Fruit fly (Drosophila melanogaster) whole organism, prepupa: ENCODE measurements around the gene CG15022.

Source experiments
- Blimp-1 ChIP-seq: fragments of 200-800 bp; sonication (Bioruptor generic); optimal IDR thresholded peaks from 3 replicates; lab custom pipeline; 2017; ENCODE audit warnings: missing biosample characterization, missing genetic modification characterization, mild to moderate bottlenecking, moderate library complexity, missing genetic modification reagents
- CG11762 ChIP-seq: fragments of 200-800 bp; sonication (Bioruptor generic); optimal IDR thresholded peaks from 3 replicates; lab custom pipeline; 2016; ENCODE audit warnings: missing biosample characterization, missing genetic modification characterization; ENCODE audit not compliant: insufficient read depth
- CG1621 ChIP-seq: fragments of 200-800 bp; sonication (Bioruptor generic); optimal IDR thresholded peaks from 3 replicates; lab custom pipeline; 2018; ENCODE audit warnings: missing biosample characterization, mild to moderate bottlenecking, missing genetic modification characterization
- Hr38 ChIP-seq: sonication (Bioruptor generic); optimal IDR thresholded peaks from 2 replicates; lab custom pipeline; 2016; ENCODE audit warnings: missing biosample characterization, missing genetic modification characterization
- Hr4 ChIP-seq: fragments of 200-800 bp; sonication (Bioruptor generic); optimal IDR thresholded peaks from 3 replicates; lab custom pipeline; 2016; ENCODE audit warnings: missing biosample characterization, missing genetic modification characterization
- acj6 ChIP-seq: fragments of 200-800 bp; sonication (Bioruptor generic); optimal IDR thresholded peaks from 3 replicates; lab custom pipeline; 2016; ENCODE audit warnings: missing biosample characterization, missing genetic modification characterization
- fd59A ChIP-seq: fragments of 200-800 bp; sonication (Bioruptor generic); optimal IDR thresholded peaks from 2 replicates; lab custom pipeline; 2017; ENCODE audit warnings: missing biosample characterization, mild to moderate bottlenecking, missing genetic modification characterization, missing genetic modification reagents
- salr ChIP-seq, 2 experiments: fragments of 200-800 bp; sonication (Bioruptor generic); optimal IDR thresholded peaks; 3 replicates each; lab custom pipeline; 2016 to 2018; ENCODE audit warnings: missing biosample characterization in 2 of 2, missing genetic modification characterization in 2 of 2, mild to moderate bottlenecking in 1 of 2

dm6 chr3L:4463773-4464301 lies 3.7 kb upstream of the CG15022 start, which contains the start of gene CG15024:
- TF ChIP-seq salr (GFP tag; optimal IDR thresholded peaks at IDR 0.05; lab: Kevin White, UChicago) = no peak
- no peak for TF ChIP-seq Hr38 (GFP tag; lab: Kevin White, UChicago)
- no peak for TF ChIP-seq CG11762
- TF ChIP-seq CG1621 (tag; lab: Kevin White, UChicago) = no peak
- no peak for TF ChIP-seq Hr4
- no peak for TF ChIP-seq fd59A (GFP tag; lab: Kevin White, UChicago)
- no peak for TF ChIP-seq Blimp-1 (GFP tag; lab: Kevin White, UChicago)
- TF ChIP-seq acj6 = no peak
